Fruit fly (Drosophila melanogaster): ENCODE measurements around the gene CG7365.
A peak's percentile ranks its signal among the peaks of the same experiment; 100 is the strongest.

CG7365 gene

dm6 chr3L:20168152-20168551 is 41.0 kb upstream of the CG7365 start (continued):
- TF ChIP-seq CG7368 (GFP tag; optimal IDR thresholded peaks at IDR 0.05) (no peak), CG8119 (GFP tag; IDR thresholded peaks at IDR 0.05) (no peak), Sox102F (GFP tag; optimal IDR thresholded peaks at IDR 0.05) (peak; percentile 42), svp (GFP tag) (peak; percentile 86), Gug (GFP tag; IDR thresholded peaks at IDR 0.05) (no peak), Sox15 (GFP tag; optimal IDR thresholded peaks at IDR 0.05) (no peak), CG6808 (GFP tag; optimal IDR thresholded peaks at IDR 0.05) (peak; percentile 31), ss (GFP tag; optimal IDR thresholded peaks at IDR 0.05) (no peak), Ets96B (tag; optimal IDR thresholded peaks at IDR 0.05) (peak; percentile 35), CG6163 (GFP tag; IDR thresholded peaks at IDR 0.05) (no peak), salr (GFP tag; optimal IDR thresholded peaks at IDR 0.05) (no peak), Lpt (GFP tag; optimal IDR thresholded peaks at IDR 0.05) (no peak), CG11902 (GFP tag; optimal IDR thresholded peaks at IDR 0.05) (no peak), acj6 (GFP tag; optimal IDR thresholded peaks at IDR 0.05) (peak; percentile 25)

dm6 chr3L:20140589-20141207 is 13.5 kb upstream of the CG7365 start, which contains the start of gene CG7328:
TSS of gene CG7328 (minus strand) at chr3L:20140607.
- TF ChIP-seq Hr38 (GFP tag; optimal IDR thresholded peaks at IDR 0.05): no peak
- TF ChIP-seq CG6163 (GFP tag; IDR thresholded peaks at IDR 0.05): 0 out of 3 replicates have a peak, but pooled peaks have one; percentile 45
- no peak for TF ChIP-seq CG34406 (GFP tag; optimal IDR thresholded peaks at IDR 0.05)
- no peak for TF ChIP-seq CG11762 (GFP tag; optimal IDR thresholded peaks at IDR 0.05; ENCODE audit: insufficient read depth)
- no peak for TF ChIP-seq CG10631 (GFP tag; optimal IDR thresholded peaks at IDR 0.05)
- TF ChIP-seq net (GFP tag; optimal IDR thresholded peaks at IDR 0.05): peak; percentile 16
- TF ChIP-seq Hr4 (GFP tag; optimal IDR thresholded peaks at IDR 0.05): peak; percentile 78
- peak; percentile 90 for TF ChIP-seq svp (GFP tag)
- TF ChIP-seq ss (GFP tag; optimal IDR thresholded peaks at IDR 0.05): no peak
- TF ChIP-seq fkh (GFP tag; optimal IDR thresholded peaks at IDR 0.05): no peak
- no peak for TF ChIP-seq Sox102F (GFP tag; optimal IDR thresholded peaks at IDR 0.05)
- TF ChIP-seq Hr39 (GFP tag; optimal IDR thresholded peaks at IDR 0.05): peak; percentile 74
- peak; percentile 54 for TF ChIP-seq Ets21C (GFP tag; optimal IDR thresholded peaks at IDR 0.05)
- peak; percentile 75 for TF ChIP-seq CG32006 (GFP tag; optimal IDR thresholded peaks at IDR 0.05)
- peak; percentile 57 for TF ChIP-seq lz (GFP tag; optimal IDR thresholded peaks at IDR 0.05)
- no peak for TF ChIP-seq Sox14 (GFP tag; optimal IDR thresholded peaks at IDR 0.05)
- no peak for TF ChIP-seq CG4318 (GFP tag; optimal IDR thresholded peaks at IDR 0.05)
- TF ChIP-seq CG1621 (tag; optimal IDR thresholded peaks at IDR 0.05): no peak
- TF ChIP-seq dsx (GFP tag; optimal IDR thresholded peaks at IDR 0.05; ENCODE audit: poor library complexity, severe bottlenecking): peak; percentile 98
- TF ChIP-seq Eip75B (GFP tag; optimal IDR thresholded peaks at IDR 0.05): no peak
- TF ChIP-seq CG15336 (GFP tag; IDR thresholded peaks at IDR 0.05): peak; percentile 84
- no peak for TF ChIP-seq eg (GFP tag; IDR thresholded peaks at IDR 0.05)
- TF ChIP-seq CG11902 (GFP tag; optimal IDR thresholded peaks at IDR 0.05): no peak
- TF ChIP-seq Met (GFP tag; optimal IDR thresholded peaks at IDR 0.05): peak; percentile 83
- no peak for TF ChIP-seq Eip93F (GFP tag; optimal IDR thresholded peaks at IDR 0.05)
- no peak for TF ChIP-seq dac (GFP tag; optimal IDR thresholded peaks at IDR 0.05)
- TF ChIP-seq Eip78C (GFP tag): no peak
- no peak for TF ChIP-seq CG3919 (GFP tag; optimal IDR thresholded peaks at IDR 0.05)
- TF ChIP-seq spab (GFP tag; optimal IDR thresholded peaks at IDR 0.05): no peak
- TF ChIP-seq esn (GFP tag; optimal IDR thresholded peaks at IDR 0.05): no peak
- no peak for TF ChIP-seq CG7368 (GFP tag; optimal IDR thresholded peaks at IDR 0.05)
- peak; percentile 61 for TF ChIP-seq CG8632 (GFP tag; optimal IDR thresholded peaks at IDR 0.05)
- TF ChIP-seq vri (GFP tag; optimal IDR thresholded peaks at IDR 0.05): peak; percentile 13
- peak; percentile 76 for TF ChIP-seq Smox (GFP tag; optimal IDR thresholded peaks at IDR 0.05)
- no peak for TF ChIP-seq fd59A (GFP tag; optimal IDR thresholded peaks at IDR 0.05)
- peak; percentile 81 for TF ChIP-seq CG8119 (GFP tag; IDR thresholded peaks at IDR 0.05)
- no peak for TF ChIP-seq CG8319 (GFP tag; optimal IDR thresholded peaks at IDR 0.05)
- TF ChIP-seq Blimp-1 (GFP tag; optimal IDR thresholded peaks at IDR 0.05): no peak
- no peak for TF ChIP-seq Lpt (GFP tag; optimal IDR thresholded peaks at IDR 0.05)
- no peak for TF ChIP-seq CG6276 (GFP tag; optimal IDR thresholded peaks at IDR 0.05)
- no peak for TF ChIP-seq CG10669 (GFP tag; optimal IDR thresholded peaks at IDR 0.05)
- peak; percentile 67 for TF ChIP-seq achi (GFP tag; optimal IDR thresholded peaks at IDR 0.05)
- TF ChIP-seq pdm3 (GFP tag; optimal IDR thresholded peaks at IDR 0.05): peak; percentile 74
